Fruit fly (Drosophila melanogaster) whole organism, embryonic: ENCODE measurements around the gene CG18598.

Experiments used
- Ada2b ChIP-seq: fragments of 200-800 bp; sonication (Bioruptor generic); IDR thresholded peaks from 2 replicates; pipeline ENCODE4 v1.3.6; 2022; ENCODE audit warnings: missing biosample characterization, missing genetic modification characterization
- Asciz ChIP-seq: fragments of 200-800 bp; sonication (Bioruptor generic); optimal IDR thresholded peaks from 2 replicates; lab custom pipeline; 2017; ENCODE audit warnings: missing biosample characterization, mild to moderate bottlenecking, missing genetic modification characterization, missing genetic modification reagents
- CG10462 ChIP-seq: fragments of 200-800 bp; sonication (Bioruptor generic); optimal IDR thresholded peaks from 2 replicates; lab custom pipeline; 2016; ENCODE audit warnings: missing biosample characterization, missing genetic modification characterization
- CG14441 ChIP-seq: fragments of 200-800 bp; sonication (Bioruptor generic); IDR thresholded peaks from 2 replicates; pipeline ENCODE4 v1.3.6; 2022; ENCODE audit warnings: missing biosample characterization, missing genetic modification characterization
- CG4404 ChIP-seq: fragments of 200-800 bp; sonication (Bioruptor generic); IDR thresholded peaks from 2 replicates; pipeline ENCODE4 v1.3.6; 2022; ENCODE audit warnings: missing biosample characterization, missing genetic modification characterization
- Dip3 ChIP-seq: fragments of 200-800 bp; sonication (Bioruptor generic); optimal IDR thresholded peaks from 3 replicates; lab custom pipeline; 2016; ENCODE audit warnings: missing biosample characterization, missing genetic modification characterization
- Hey ChIP-seq: fragments of 200-800 bp; sonication (Bioruptor generic); optimal IDR thresholded peaks from 3 replicates; lab custom pipeline; 2018; ENCODE audit warnings: missing biosample characterization, mild to moderate bottlenecking, missing genetic modification characterization
- Ptx1 ChIP-seq: fragments of 200-800 bp; sonication (Bioruptor generic); IDR thresholded peaks from 2 replicates; pipeline ENCODE4 v1.3.6; 2022; ENCODE audit warnings: missing biosample characterization, missing genetic modification characterization
- az2 ChIP-seq: fragments of 200-800 bp; sonication (Bioruptor generic); optimal IDR thresholded peaks from 3 replicates; lab custom pipeline; 2016; ENCODE audit warnings: missing biosample characterization, missing genetic modification characterization

DNA sequence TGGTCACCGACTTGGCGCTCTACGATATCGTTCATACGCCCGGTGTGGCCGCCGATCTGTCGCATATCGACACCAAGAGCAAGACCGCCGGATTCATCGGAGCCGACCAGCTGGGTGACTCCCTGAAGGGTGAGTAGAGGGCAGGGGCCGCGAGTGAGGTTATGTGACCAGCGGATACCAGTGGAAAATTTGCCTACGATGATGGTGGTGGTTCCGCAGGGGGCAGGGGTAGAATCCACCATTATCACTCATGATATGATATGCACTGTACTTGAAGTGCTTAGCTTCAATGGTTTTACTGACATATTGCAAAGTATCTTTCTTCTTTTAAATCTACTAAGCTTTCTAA lies 24.1 kb upstream of the CG18598 start:
- TF ChIP-seq CG4404 (GFP tag; lab: Robert Waterston, UW) = no peak
- no peak for TF ChIP-seq az2 (GFP tag; lab: Kevin White, UChicago)
- TF ChIP-seq Hey = no peak
- TF ChIP-seq Ptx1 (GFP tag; lab: Robert Waterston, UW) = no peak
- no peak for TF ChIP-seq CG10462 (GFP tag; lab: Kevin White, UChicago)
- 0 out of 2 replicates have a peak, but pooled peaks have one; percentile 13 for TF ChIP-seq CG14441 (GFP tag; lab: Robert Waterston, UW)
- TF ChIP-seq Asciz (GFP tag; lab: Kevin White, UChicago) = no peak
- TF ChIP-seq Dip3 (GFP tag; lab: Kevin White, UChicago) = no peak
- no peak for TF ChIP-seq Ada2b (GFP tag; lab: Robert Waterston, UW)
